Fruit fly (Drosophila melanogaster): ENCODE results near the gene Prx4.
A peak's percentile ranks its signal among the peaks of the same experiment; 100 is the strongest.

Gene Prx4

dm6 chr3L:3074380-3074779 is 32.2 kb downstream of the Prx4 start (continued):
- TF ChIP-seq Ets96B (tag; optimal IDR thresholded peaks at IDR 0.05) (peak; percentile 51), CG4318 (GFP tag; optimal IDR thresholded peaks at IDR 0.05) (no peak), Lpt (GFP tag; optimal IDR thresholded peaks at IDR 0.05) (no peak), dac (GFP tag; optimal IDR thresholded peaks at IDR 0.05) (no peak), CG11902 (GFP tag; optimal IDR thresholded peaks at IDR 0.05) (peak; percentile 52), CG6792 (GFP tag; optimal IDR thresholded peaks at IDR 0.05) (peak; percentile 55), CG34406 (GFP tag; optimal IDR thresholded peaks at IDR 0.05) (peak; percentile 48), Eip75B (GFP tag; optimal IDR thresholded peaks at IDR 0.05) (peak; percentile 29), spab (GFP tag; optimal IDR thresholded peaks at IDR 0.05) (peak; percentile 36), Blimp-1 (GFP tag; optimal IDR thresholded peaks at IDR 0.05) (peak; percentile 27), fd59A (GFP tag; optimal IDR thresholded peaks at IDR 0.05) (no peak), Sox102F (GFP tag; optimal IDR thresholded peaks at IDR 0.05) (peak; percentile 47), CG10669 (GFP tag; optimal IDR thresholded peaks at IDR 0.05) (peak; percentile 29), CG16779 (tag; optimal IDR thresholded peaks at IDR 0.05) (no peak), CG15336 (GFP tag; IDR thresholded peaks at IDR 0.05) (0 out of 2 replicates have a peak, but pooled peaks have one; percentile 9)

DNA sequence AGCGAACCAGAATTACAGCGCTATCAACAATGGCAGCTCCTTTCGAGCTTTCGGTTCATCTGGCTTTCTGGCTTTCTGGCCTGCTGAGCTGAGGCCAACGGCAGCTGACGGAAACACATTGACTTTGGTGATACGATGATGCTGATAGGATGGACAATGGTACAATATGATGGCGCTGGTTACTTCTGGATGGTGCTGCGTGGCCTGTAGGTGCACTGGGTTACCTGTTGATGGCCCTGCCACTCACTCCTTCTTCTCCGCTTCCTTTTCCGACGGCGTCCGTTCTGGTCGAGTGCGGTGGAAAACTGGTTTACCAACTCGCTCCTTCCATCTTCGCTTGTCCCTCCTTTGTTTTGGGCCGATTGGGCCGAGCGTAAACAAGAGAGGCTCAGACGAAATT is 32.6 kb downstream of the Prx4 start:
- peak; percentile 70 for TF ChIP-seq CG6854 (GFP tag; optimal IDR thresholded peaks at IDR 0.05)
- 0 out of 3 replicates have a peak, but pooled peaks have one; percentile 18 for TF ChIP-seq CG6163 (GFP tag; IDR thresholded peaks at IDR 0.05)
- no peak for TF ChIP-seq lz (GFP tag; optimal IDR thresholded peaks at IDR 0.05)
- TF ChIP-seq eg (GFP tag; IDR thresholded peaks at IDR 0.05) = no peak
- no peak for TF ChIP-seq Lpt (GFP tag; optimal IDR thresholded peaks at IDR 0.05)
- no peak for TF ChIP-seq achi (GFP tag; optimal IDR thresholded peaks at IDR 0.05)
- no peak for TF ChIP-seq CG15336 (GFP tag; IDR thresholded peaks at IDR 0.05)
- TF ChIP-seq ss (GFP tag; optimal IDR thresholded peaks at IDR 0.05) = peak in 1 of 2 experiments; percentile 16
- TF ChIP-seq dac (GFP tag; optimal IDR thresholded peaks at IDR 0.05) = no peak
- TF ChIP-seq CG31627 (GFP tag; optimal IDR thresholded peaks at IDR 0.05) = no peak
- TF ChIP-seq Eip78C (GFP tag) = no peak
- no peak for TF ChIP-seq Gug (GFP tag; IDR thresholded peaks at IDR 0.05)

DNA sequence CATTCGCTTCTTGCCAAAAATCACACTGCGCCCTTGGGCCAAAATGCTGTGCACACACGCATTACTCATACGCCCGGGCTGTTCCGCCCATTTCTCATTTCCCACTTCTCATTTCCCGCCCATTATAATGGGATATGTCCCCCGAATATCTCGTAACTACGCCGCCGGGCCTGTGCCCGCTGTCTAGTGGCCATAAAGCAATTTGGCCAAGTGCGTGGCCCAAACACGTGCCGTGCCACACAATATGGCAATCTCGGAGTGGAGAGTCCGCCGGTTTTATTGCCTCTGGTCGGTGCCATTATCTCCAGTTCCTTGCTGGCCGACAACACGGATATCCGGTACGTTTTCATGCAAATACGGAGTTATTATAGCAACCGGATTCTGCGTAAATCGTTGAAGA is 34.8 kb downstream of the Prx4 start:
- TF ChIP-seq Hr39 (GFP tag; optimal IDR thresholded peaks at IDR 0.05) (no peak), eg (GFP tag; IDR thresholded peaks at IDR 0.05) (0 out of 3 replicates have a peak, but pooled peaks have one; percentile 0)

dm6 chr3L:3077568-3078107 is 35.5 kb downstream of the Prx4 start:
- peak; percentile 53 for TF ChIP-seq lz (GFP tag; optimal IDR thresholded peaks at IDR 0.05)
- no peak for TF ChIP-seq CG8319 (GFP tag; optimal IDR thresholded peaks at IDR 0.05)
- TF ChIP-seq Eip78C (GFP tag) = peak; percentile 83
- TF ChIP-seq CG6276 (GFP tag; optimal IDR thresholded peaks at IDR 0.05) = peak; percentile 62
- TF ChIP-seq Hr38 (GFP tag; optimal IDR thresholded peaks at IDR 0.05) = no peak
- TF ChIP-seq CG10669 (GFP tag; optimal IDR thresholded peaks at IDR 0.05) = peak; percentile 52
- peak; percentile 29 for TF ChIP-seq Hr4 (GFP tag; optimal IDR thresholded peaks at IDR 0.05)
- peak; percentile 62 for TF ChIP-seq CG16779 (tag; optimal IDR thresholded peaks at IDR 0.05)
- TF ChIP-seq CG6792 (GFP tag; optimal IDR thresholded peaks at IDR 0.05) = peak; percentile 54
- no peak for TF ChIP-seq Blimp-1 (GFP tag; optimal IDR thresholded peaks at IDR 0.05)
- peak; percentile 2 for TF ChIP-seq fd85E (GFP tag; optimal IDR thresholded peaks at IDR 0.05)
- peak; percentile 48 for TF ChIP-seq CG3919 (GFP tag; optimal IDR thresholded peaks at IDR 0.05)
- TF ChIP-seq CG32006 (GFP tag; optimal IDR thresholded peaks at IDR 0.05) = peak; percentile 21
- TF ChIP-seq vri (GFP tag; optimal IDR thresholded peaks at IDR 0.05) = peak; percentile 91
- TF ChIP-seq fd59A (GFP tag; optimal IDR thresholded peaks at IDR 0.05) = peak; percentile 16
- peak; percentile 89 to 93 for TF ChIP-seq ss (GFP tag; optimal IDR thresholded peaks at IDR 0.05)
- TF ChIP-seq salr (GFP tag; optimal IDR thresholded peaks at IDR 0.05) = peak; percentile 4 to 61
- TF ChIP-seq CG31627 (GFP tag; optimal IDR thresholded peaks at IDR 0.05) = no peak
- no peak for TF ChIP-seq CG4318 (GFP tag; optimal IDR thresholded peaks at IDR 0.05)
- peak; percentile 86 for TF ChIP-seq Sox102F (GFP tag; optimal IDR thresholded peaks at IDR 0.05)
- TF ChIP-seq CG8119 (GFP tag; IDR thresholded peaks at IDR 0.05) = peak; percentile 91
- peak; percentile 75 for TF ChIP-seq CG1621 (tag; optimal IDR thresholded peaks at IDR 0.05)
- peak; percentile 56 for TF ChIP-seq pdm3 (GFP tag; optimal IDR thresholded peaks at IDR 0.05)
- TF ChIP-seq CG11762 (GFP tag; optimal IDR thresholded peaks at IDR 0.05; ENCODE audit: insufficient read depth) = no peak
- no peak for TF ChIP-seq Ets21C (GFP tag; optimal IDR thresholded peaks at IDR 0.05)
- TF ChIP-seq Gug (GFP tag; IDR thresholded peaks at IDR 0.05) = no peak
- peak; percentile 61 for TF ChIP-seq esn (GFP tag; optimal IDR thresholded peaks at IDR 0.05)
- peak; percentile 77 for TF ChIP-seq eg (GFP tag; IDR thresholded peaks at IDR 0.05)
- peak; percentile 22 for TF ChIP-seq acj6 (GFP tag; optimal IDR thresholded peaks at IDR 0.05)
- TF ChIP-seq CG15336 (GFP tag; IDR thresholded peaks at IDR 0.05) = peak; percentile 91
- peak; percentile 94 for TF ChIP-seq svp (GFP tag)
- peak; percentile 41 for TF ChIP-seq Hr39 (GFP tag; optimal IDR thresholded peaks at IDR 0.05)
- peak; percentile 36 for TF ChIP-seq CG6808 (GFP tag; optimal IDR thresholded peaks at IDR 0.05)

Measured in whole organism, prepupa.